Worm (Caenorhabditis elegans): ENCODE results near the gene ins-17.

Gene ins-17

ce11 chrIII:4477472-4477871 is at the start of gene ins-17:
Gene ins-17 (minus strand): TSS chrIII:4477572.
- no peak for TF ChIP-seq chd-7 (tag; optimal IDR thresholded peaks at IDR 0.05)
- no peak for TF ChIP-seq F39B2.1 (GFP tag; IDR thresholded peaks at IDR 0.05)
- TF ChIP-seq mxl-1 (tag; optimal IDR thresholded peaks at IDR 0.05): no peak
- TF ChIP-seq bed-2 (GFP tag; IDR thresholded peaks at IDR 0.05): no peak
- TF ChIP-seq mcd-1 (GFP tag; IDR thresholded peaks at IDR 0.05): no peak

DNA sequence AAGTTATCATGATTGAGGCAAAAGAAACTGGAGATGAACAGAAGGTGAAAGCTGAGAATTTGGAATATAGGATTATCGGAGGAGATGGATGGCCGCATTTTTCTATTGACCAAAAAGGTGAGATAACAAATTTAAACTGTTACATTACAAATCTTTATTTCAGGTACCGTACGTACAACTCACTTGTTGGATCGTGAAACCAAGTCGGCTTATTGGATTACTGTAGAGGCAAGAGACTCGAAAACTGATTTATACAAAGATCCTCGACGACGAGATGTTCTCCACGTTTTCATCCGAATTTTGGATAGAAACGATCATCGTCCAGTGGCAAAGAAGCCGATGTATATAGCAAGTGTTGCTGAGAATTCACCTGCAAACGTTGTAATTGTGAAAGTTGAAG is 48.6 kb upstream of the ins-17 start:
- TF ChIP-seq attf-6 (GFP tag; IDR thresholded peaks at IDR 0.05) (no peak), him-1 (tag; optimal IDR thresholded peaks at IDR 0.05) (no peak)

ce11 chrIII:4524071-4524470 is 46.7 kb upstream of the ins-17 start:
- TF ChIP-seq snpc-1.1 (tag; optimal IDR thresholded peaks at IDR 0.05; ENCODE audit: insufficient read depth): no peak
- TF ChIP-seq Y95B8A.8 (GFP tag; IDR thresholded peaks at IDR 0.05): no peak
- no peak for TF ChIP-seq T07F8.4 (tag; optimal IDR thresholded peaks at IDR 0.05)
- no peak for TF ChIP-seq tlf-1 (GFP tag; optimal IDR thresholded peaks at IDR 0.05)
- no peak for TF ChIP-seq ztf-3 (GFP tag; optimal IDR thresholded peaks at IDR 0.05)
- TF ChIP-seq dpl-1 (GFP tag; optimal IDR thresholded peaks at IDR 0.05): no peak
- TF ChIP-seq ama-1 (optimal IDR thresholded peaks at IDR 0.05): no peak
- TF ChIP-seq ama-1 (GFP tag; optimal IDR thresholded peaks at IDR 0.05): no peak
- no peak for TF ChIP-seq ceh-100 (GFP tag; IDR thresholded peaks at IDR 0.05)
- TF ChIP-seq fkh-3 (tag; optimal IDR thresholded peaks at IDR 0.05): no peak
- TF ChIP-seq K12H6.12 (tag; optimal IDR thresholded peaks at IDR 0.05): no peak

DNA sequence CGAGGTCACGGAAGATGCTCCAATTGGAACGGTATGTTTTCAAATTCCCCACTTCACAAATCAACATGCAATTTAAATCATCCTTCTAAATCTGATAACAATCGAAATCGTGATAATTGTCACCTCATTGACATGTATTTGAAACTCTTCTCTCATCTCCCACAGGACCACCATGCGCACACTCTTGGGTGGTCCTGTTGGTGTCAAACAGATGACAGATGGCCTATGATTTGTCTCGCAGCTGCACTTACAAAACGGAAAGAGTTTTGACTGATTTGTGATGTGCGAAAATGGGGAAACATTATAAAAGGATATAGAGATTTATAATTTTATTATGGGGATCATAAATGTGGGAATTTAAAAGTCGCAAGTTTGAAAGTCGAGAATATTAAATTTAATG is 46.0 kb upstream of the ins-17 start:
- TF ChIP-seq F37B4.10 (GFP tag; IDR thresholded peaks at IDR 0.05): no peak
- no peak for TF ChIP-seq ceh-40 (GFP tag; IDR thresholded peaks at IDR 0.05)
- TF ChIP-seq let-526 (GFP tag; IDR thresholded peaks at IDR 0.05): no peak
- TF ChIP-seq mes-4 (tag; optimal IDR thresholded peaks at IDR 0.05): no peak
- no peak for TF ChIP-seq gei-17 (GFP tag; optimal IDR thresholded peaks at IDR 0.05)
- TF ChIP-seq tbp1 (GFP tag; optimal IDR thresholded peaks at IDR 0.05): no peak
- TF ChIP-seq lin-26 (GFP tag; IDR thresholded peaks at IDR 0.05): no peak
- no peak for TF ChIP-seq Y95B8A.8 (GFP tag; IDR thresholded peaks at IDR 0.05)
- TF ChIP-seq fkh-3 (tag; optimal IDR thresholded peaks at IDR 0.05): no peak
- TF ChIP-seq F57C9.4 (tag; optimal IDR thresholded peaks at IDR 0.05): no peak
- TF ChIP-seq F33H1.4 (GFP tag; IDR thresholded peaks at IDR 0.05): no peak
- no peak for TF ChIP-seq pha-4 (tag; optimal IDR thresholded peaks at IDR 0.05)
- no peak for TF ChIP-seq unc-130 (GFP tag; optimal IDR thresholded peaks at IDR 0.05)
- no peak for TF ChIP-seq attf-6 (GFP tag; IDR thresholded peaks at IDR 0.05)
- no peak for TF ChIP-seq mxl-1 (tag; optimal IDR thresholded peaks at IDR 0.05)
- no peak for TF ChIP-seq xnd-1 (tag; optimal IDR thresholded peaks at IDR 0.05)

ce11 chrIII:4520057-4520456 is 42.7 kb upstream of the ins-17 start, which contains the start of gene cdh-4:
Gene cdh-4 (plus strand): TSS chrIII:4520357.
- TF ChIP-seq mxl-1 (tag; optimal IDR thresholded peaks at IDR 0.05) (no peak), ets-4 (GFP tag; optimal IDR thresholded peaks at IDR 0.05) (no peak), Y53F4B.3 (GFP tag; IDR thresholded peaks at IDR 0.05) (no peak), madf-3 (GFP tag; IDR thresholded peaks at IDR 0.05) (no peak), athp-1 (tag; optimal IDR thresholded peaks at IDR 0.05) (no peak), efl-1 (GFP tag; optimal IDR thresholded peaks at IDR 0.05) (peak; percentile 41), madf-8 (GFP tag; conservative IDR thresholded peaks at IDR 0.05) (peak; percentile 62; the same call in 1 of the 2 replicates), xnd-1 (tag; optimal IDR thresholded peaks at IDR 0.05) (peak; percentile 5), chd-7 (tag; optimal IDR thresholded peaks at IDR 0.05) (no peak), dpl-1 (GFP tag; optimal IDR thresholded peaks at IDR 0.05) (peak; percentile 29), K11D2.4 (GFP tag; IDR thresholded peaks at IDR 0.05) (no peak), dox-1 (GFP tag; IDR thresholded peaks at IDR 0.05) (no peak), F22D6.2 (tag; optimal IDR thresholded peaks at IDR 0.05) (no peak), F33H1.4 (GFP tag; IDR thresholded peaks at IDR 0.05) (no peak)

Measured in whole organism, young adult.